Worm (Caenorhabditis elegans) whole organism, L4/young adult: ENCODE results near the gene tbb-1.

Experiments used
- W03F9.2 ChIP-seq: fragments of 150-350 bp; optimal IDR thresholded peaks from 2 replicates; lab custom pipeline; 2014; ENCODE audit warnings: missing biosample characterization, missing genetic modification characterization
- dao-5 ChIP-seq: sonication (generic microtip); optimal IDR thresholded peaks from 2 replicates; lab custom pipeline; 2016; ENCODE audit warnings: missing genotype, missing genetic modification characterization, moderate library complexity, missing compliant biosample characterization
- him-1 ChIP-seq: sonication (generic microtip); optimal IDR thresholded peaks from 2 replicates; lab custom pipeline; 2016; ENCODE audit warnings: missing genotype, missing genetic modification reagents, missing genetic modification characterization, missing compliant biosample characterization

DNA sequence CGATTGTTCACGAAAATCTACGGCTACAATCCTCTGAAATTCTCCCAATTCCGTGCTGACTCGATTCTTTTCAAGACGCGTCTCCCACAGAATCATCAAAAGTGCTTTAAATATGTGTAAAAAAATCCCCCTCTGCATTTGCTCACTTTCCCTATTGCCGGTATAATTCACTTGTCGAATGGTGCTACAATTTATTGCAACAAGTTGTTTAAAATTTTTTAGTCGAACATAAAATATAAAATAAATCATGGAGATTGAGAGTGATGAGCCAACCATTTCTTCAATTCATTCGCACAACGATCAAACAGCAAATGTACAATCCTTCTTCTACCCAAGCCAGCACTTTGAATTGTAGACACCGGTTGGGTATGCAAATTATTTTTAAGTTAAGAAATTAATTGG lies 4.2 kb upstream of the tbb-1 start:
- TF ChIP-seq him-1 (tag; lab: Kevin White, UChicago), result no peak
- peak; percentile 41 for TF ChIP-seq dao-5 (tag; lab: Kevin White, UChicago)
- TF ChIP-seq W03F9.2 (tag; lab: Kevin White, UChicago), result no peak
